Worm (Caenorhabditis elegans) whole organism, L1 larva: Measurements from ENCODE around the gene plep-1.

ENCODE experiments used
- C16A3.4 ChIP-seq: fragments of 150-350 bp; optimal IDR thresholded peaks from 2 replicates; lab custom pipeline; 2014; ENCODE audit warnings: missing biosample characterization, missing genetic modification characterization
- dpl-1 ChIP-seq, 3 experiments: fragments of 150-350 bp in 2 of 3; sonication (generic microtip) in 1 of 3; optimal IDR thresholded peaks; 2 replicates each; lab custom pipeline; 2014 to 2017; ENCODE audit warnings: missing biosample characterization in 3 of 3, missing genetic modification characterization in 3 of 3, missing genetic modification reagents in 3 of 3
- elt-3 ChIP-seq, 6 experiments: fragments of 150-350 bp in 1 of 6; sonication (generic microtip); optimal IDR thresholded peaks; 2 replicates each; lab custom pipeline; 2017 to 2018; ENCODE audit warnings: missing biosample characterization in 6 of 6, missing genetic modification characterization in 6 of 6, inconsistent platforms in 1 of 6
- nhr-77 ChIP-seq: fragments of 150-350 bp; optimal IDR thresholded peaks from 2 replicates; lab custom pipeline; 2014; ENCODE audit warnings: missing biosample characterization, missing genetic modification characterization

DNA sequence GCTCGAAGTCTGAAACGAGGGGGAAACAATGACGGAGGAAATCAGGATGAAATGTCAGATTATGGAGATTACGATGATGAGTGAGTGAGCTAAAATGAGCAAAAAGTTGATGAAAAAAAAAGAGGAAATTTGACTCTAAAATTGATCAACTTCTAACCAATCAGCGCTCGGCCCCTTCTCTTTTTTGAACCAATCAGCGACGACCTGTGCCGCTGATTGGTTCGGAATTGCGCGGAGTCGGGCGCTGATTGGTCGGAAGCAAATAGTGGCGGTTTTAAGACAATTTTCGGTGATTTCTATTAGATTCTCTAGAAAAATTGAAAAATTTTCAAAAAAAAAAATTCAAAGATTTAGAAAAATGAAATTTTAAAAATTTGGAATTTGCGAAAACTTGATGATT is 25.7 kb upstream of the plep-1 start:
- no peak for TF ChIP-seq elt-3 (tag; optimal IDR thresholded peaks at IDR 0.05; lab: Kevin White, UChicago)
- TF ChIP-seq nhr-77 (tag; lab: Kevin White, UChicago), result no peak
- no peak for TF ChIP-seq dpl-1 (GFP tag; optimal IDR thresholded peaks at IDR 0.05; lab: Kevin White, UChicago)
- no peak for TF ChIP-seq C16A3.4 (tag; lab: Kevin White, UChicago)
